Worm (Caenorhabditis elegans): Measurements from ENCODE around the gene srg-45.

The srg-45 gene

ce11 chrV:12326638-12327037 is 19.3 kb downstream of the srg-45 start:
- TF ChIP-seq nhr-12 (tag; optimal IDR thresholded peaks at IDR 0.05) (no peak), nfya-1 (tag; optimal IDR thresholded peaks at IDR 0.05; ENCODE audit: insufficient read depth) (peak; percentile 22), ZK546.5 (tag; optimal IDR thresholded peaks at IDR 0.05) (no peak), ama-1 (optimal IDR thresholded peaks at IDR 0.05) (no peak), lin-39 (tag; optimal IDR thresholded peaks at IDR 0.05) (peak; percentile 56), egl-27 (tag; optimal IDR thresholded peaks at IDR 0.05) (no peak), hmg-11 (tag; optimal IDR thresholded peaks at IDR 0.05) (peak; percentile 3)

ce11 chrV:12329173-12329572 is 21.9 kb downstream of the srg-45 start:
- peak; percentile 57 for TF ChIP-seq elt-1 (tag; optimal IDR thresholded peaks at IDR 0.05)
- TF ChIP-seq zag-1 (tag; optimal IDR thresholded peaks at IDR 0.05) = no peak
- TF ChIP-seq hmg-11 (tag; optimal IDR thresholded peaks at IDR 0.05) = no peak

DNA sequence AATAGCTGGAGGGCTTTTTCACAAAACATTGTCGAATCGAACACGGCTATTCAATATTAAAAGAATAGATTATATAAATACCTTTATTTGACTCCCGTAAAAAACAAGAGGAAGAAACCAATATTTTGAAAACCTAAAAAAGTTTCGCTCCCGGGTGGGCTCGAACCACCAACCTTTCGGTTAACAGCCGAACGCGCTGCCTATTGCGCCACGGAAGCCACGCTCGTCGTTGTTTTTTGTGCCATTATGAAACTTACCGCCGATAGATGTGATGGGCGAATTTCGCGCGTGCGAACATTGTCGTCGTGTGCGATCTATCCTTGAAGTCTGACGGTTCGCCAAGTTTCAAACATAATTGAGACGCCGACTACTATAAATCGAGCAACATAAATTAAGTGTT is 24.5 kb downstream of the srg-45 start:
- TF ChIP-seq nhr-25 (tag; optimal IDR thresholded peaks at IDR 0.05) (no peak), elt-2 (tag; optimal IDR thresholded peaks at IDR 0.05) (peak; percentile 11), lsy-12 (tag; optimal IDR thresholded peaks at IDR 0.05) (peak; percentile 38), fkh-10 (GFP tag; optimal IDR thresholded peaks at IDR 0.05) (no peak), nfya-1 (tag; optimal IDR thresholded peaks at IDR 0.05; ENCODE audit: insufficient read depth) (peak; percentile 32), lin-39 (tag; optimal IDR thresholded peaks at IDR 0.05) (peak; percentile 43), lin-15B (tag; optimal IDR thresholded peaks at IDR 0.05) (no peak), hmg-11 (tag; optimal IDR thresholded peaks at IDR 0.05) (peak; percentile 61), snpc-4 (tag; optimal IDR thresholded peaks at IDR 0.05) (no peak)

DNA sequence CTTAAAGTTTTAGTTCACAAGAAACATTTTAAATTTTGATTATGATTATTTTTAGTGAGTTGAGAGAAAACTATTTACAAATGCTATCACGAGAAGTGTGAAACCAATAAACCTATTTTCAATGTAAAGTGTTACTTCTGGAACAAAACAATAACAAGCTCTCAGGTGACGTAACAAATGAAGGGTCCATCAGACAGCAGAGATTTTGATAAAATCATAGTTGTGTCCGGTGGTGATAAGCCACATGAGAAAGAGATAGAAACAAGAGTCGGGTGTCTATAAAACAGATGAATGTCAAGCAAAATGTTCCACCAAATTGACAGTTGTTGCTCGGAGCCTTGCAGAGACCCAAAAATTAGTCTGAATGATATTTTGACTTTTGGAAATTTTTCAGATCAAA is 27.1 kb downstream of the srg-45 start:
- TF ChIP-seq ceh-82 (tag; optimal IDR thresholded peaks at IDR 0.05) (no peak), egl-5 (tag; optimal IDR thresholded peaks at IDR 0.05) (peak; percentile 78)

- no peak for TF ChIP-seq mml-1 (tag; optimal IDR thresholded peaks at IDR 0.05)
- TF ChIP-seq nhr-67 (tag; optimal IDR thresholded peaks at IDR 0.05) = no peak
- TF ChIP-seq lin-39 (tag; optimal IDR thresholded peaks at IDR 0.05) = no peak
- TF ChIP-seq nhr-76 (tag; optimal IDR thresholded peaks at IDR 0.05) = no peak
- no peak for TF ChIP-seq hmg-11 (tag; optimal IDR thresholded peaks at IDR 0.05)
- no peak for TF ChIP-seq egl-5 (tag; optimal IDR thresholded peaks at IDR 0.05)
- TF ChIP-seq aly-2 (tag; optimal IDR thresholded peaks at IDR 0.05) = no peak
- TF ChIP-seq nhr-237 (tag; optimal IDR thresholded peaks at IDR 0.05) = no peak
- no peak for TF ChIP-seq nhr-11 (tag; optimal IDR thresholded peaks at IDR 0.05)
- TF ChIP-seq fkh-2 (tag; optimal IDR thresholded peaks at IDR 0.05) = no peak
- no peak for TF ChIP-seq ztf-11 (tag; optimal IDR thresholded peaks at IDR 0.05)
- no peak for TF ChIP-seq daf-12 (tag; optimal IDR thresholded peaks at IDR 0.05)
- no peak for TF ChIP-seq fos-1 (tag; optimal IDR thresholded peaks at IDR 0.05)
Observed at ce11 chrV:12337894-12338293, 30.6 kb downstream of the srg-45 start, which contains the start of gene twk-13. twk-13 (minus strand) TSS chrV:12337994.

DNA sequence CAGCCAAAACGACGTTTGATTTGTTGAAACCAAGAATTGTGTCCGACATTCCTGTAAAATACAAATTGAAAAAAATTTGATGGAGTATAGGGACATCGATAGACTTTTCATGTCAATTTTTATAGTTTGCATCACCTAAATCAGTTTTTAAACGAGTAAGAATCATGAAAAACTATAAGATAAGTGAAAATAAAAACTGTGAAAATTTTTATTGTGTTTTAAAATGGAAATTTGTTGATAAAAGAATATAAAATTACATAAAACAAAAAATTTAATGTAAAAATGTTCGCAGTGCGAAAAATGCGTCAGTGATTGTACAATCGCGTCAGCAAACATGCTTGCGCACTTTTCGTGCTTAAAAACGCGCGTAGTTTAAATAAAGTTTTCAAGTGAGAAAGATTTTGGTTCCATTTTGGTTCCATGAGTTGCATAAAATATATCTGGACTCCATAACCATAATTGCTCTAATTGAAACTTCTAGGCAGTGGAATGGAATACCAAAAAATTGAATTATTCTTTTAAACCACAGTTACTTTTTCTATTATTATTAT is 36.2 kb downstream of the srg-45 start, which contains the start of gene tomm-20:
Gene tomm-20, minus strand, starts transcription at position 51 of the 551 bp plus-strand sequence.
- TF ChIP-seq nhr-76 (tag; optimal IDR thresholded peaks at IDR 0.05) (no peak), lin-15B (tag; optimal IDR thresholded peaks at IDR 0.05) (peak; percentile 88), eor-1 (tag; optimal IDR thresholded peaks at IDR 0.05) (no peak), lsy-12 (tag; optimal IDR thresholded peaks at IDR 0.05) (peak; percentile 91), ceh-28 (tag; optimal IDR thresholded peaks at IDR 0.05) (peak; percentile 69), unc-62 (GFP tag; optimal IDR thresholded peaks at IDR 0.05) (no peak), lin-39 (tag; optimal IDR thresholded peaks at IDR 0.05) (peak; percentile 66), unc-39 (tag; optimal IDR thresholded peaks at IDR 0.05) (peak; percentile 19), ztf-11 (tag; optimal IDR thresholded peaks at IDR 0.05) (no peak), tbx-2 (tag; optimal IDR thresholded peaks at IDR 0.05) (peak; percentile 90), skn-1 (tag; optimal IDR thresholded peaks at IDR 0.05) (peak; percentile 60), elt-2 (tag; optimal IDR thresholded peaks at IDR 0.05) (peak; percentile 69), daf-12 (tag; optimal IDR thresholded peaks at IDR 0.05) (no peak), ceh-82 (tag; optimal IDR thresholded peaks at IDR 0.05) (peak; percentile 64), nfya-1 (tag; optimal IDR thresholded peaks at IDR 0.05; ENCODE audit: insufficient read depth) (peak; percentile 91), elt-3 (tag; optimal IDR thresholded peaks at IDR 0.05) (no peak), ceh-16 (tag; optimal IDR thresholded peaks at IDR 0.05) (no peak), ztf-4 (tag; optimal IDR thresholded peaks at IDR 0.05) (peak; percentile 49), nhr-43 (tag; optimal IDR thresholded peaks at IDR 0.05; ENCODE audit: poor library complexity, severe bottlenecking) (peak; percentile 95), nhr-25 (tag; optimal IDR thresholded peaks at IDR 0.05) (peak; percentile 87), jun-1 (tag; optimal IDR thresholded peaks at IDR 0.05) (peak; percentile 73), nhr-23 (tag; optimal IDR thresholded peaks at IDR 0.05) (peak; percentile 97), mdl-1 (tag; optimal IDR thresholded peaks at IDR 0.05) (no peak), nhr-11 (tag; optimal IDR thresholded peaks at IDR 0.05) (peak; percentile 53), elt-1 (tag; optimal IDR thresholded peaks at IDR 0.05) (peak; percentile 29), nhr-28 (tag; optimal IDR thresholded peaks at IDR 0.05) (peak; percentile 58), nhr-77 (tag; optimal IDR thresholded peaks at IDR 0.05) (peak; percentile 70), zag-1 (tag; optimal IDR thresholded peaks at IDR 0.05) (no peak), ama-1 (optimal IDR thresholded peaks at IDR 0.05) (peak; percentile 67)

All from whole organism, L3 larva.